Fruit fly (Drosophila melanogaster) S2 (cell line): ENCODE results near the gene CG9215.

ENCODE experiments used
- CG8478 ChIP-seq: fragments of >200 bp; optimal IDR thresholded peaks from 2 replicates; lab custom pipeline; 2018
- CTCF ChIP-seq, 2 experiments: fragments of >200 bp; optimal IDR thresholded peaks; 2 replicates each; lab custom pipeline; 2018

Gene CG9215

dm6 chrX:15609351-15609750 lies 26.7 kb upstream of the CG9215 start:
- TF ChIP-seq CTCF (optimal IDR thresholded peaks at IDR 0.05; lab: Kevin White, UChicago): no peak
- TF ChIP-seq CG8478 (lab: Kevin White, UChicago): no peak

DNA sequence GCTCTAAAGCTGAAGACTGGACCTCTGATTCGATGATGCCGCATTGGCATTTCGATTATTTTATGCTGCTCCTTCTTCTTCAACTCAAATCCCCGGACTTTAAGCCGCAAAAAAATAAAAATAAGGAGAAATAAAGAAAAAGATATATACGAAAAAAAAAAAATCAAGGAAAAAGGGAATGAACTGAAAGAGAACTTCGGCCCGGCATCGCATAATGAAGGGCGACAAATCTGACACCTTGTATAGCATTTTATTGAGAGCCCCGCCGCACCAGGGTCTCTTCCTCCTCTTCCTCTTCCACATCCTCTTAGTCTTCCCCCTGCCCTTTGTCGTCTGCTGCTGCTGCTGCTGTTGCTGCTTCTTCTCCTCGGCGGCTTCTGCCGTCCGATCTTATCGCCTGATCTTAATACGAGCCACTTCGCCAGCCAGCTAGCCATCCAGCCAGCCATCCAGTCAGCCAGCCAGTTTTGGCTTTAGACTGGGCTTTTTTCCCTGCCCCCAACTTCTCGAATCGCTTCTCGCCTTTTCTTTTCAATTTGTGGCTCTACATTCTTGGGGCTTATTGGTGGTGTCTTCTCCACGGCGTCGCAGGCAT lies 26.2 kb upstream of the CG9215 start:
- TF ChIP-seq CTCF (optimal IDR thresholded peaks at IDR 0.05; lab: Kevin White, UChicago) (no peak), CG8478 (lab: Kevin White, UChicago) (no peak)

DNA sequence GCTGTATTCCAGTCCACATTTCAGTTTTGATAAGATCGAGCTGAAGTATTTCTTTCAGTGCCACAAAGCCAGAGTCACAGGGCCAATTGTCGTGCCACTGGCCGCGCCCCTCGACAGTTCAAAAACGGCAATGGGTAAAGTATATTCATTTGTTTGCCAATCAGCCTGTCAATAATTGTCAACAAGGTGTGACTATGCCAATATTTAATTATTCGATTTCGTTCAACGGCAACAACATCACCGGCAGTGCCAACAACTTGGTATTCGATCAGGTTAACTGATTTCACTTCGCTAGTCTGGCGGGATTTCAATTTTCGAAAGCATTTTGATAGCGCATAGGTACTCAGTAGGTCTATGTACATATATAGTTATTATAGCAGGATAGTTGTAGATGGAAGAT lies 19.8 kb upstream of the CG9215 start:
- no peak for TF ChIP-seq CG8478 (lab: Kevin White, UChicago)
- no peak for TF ChIP-seq CTCF (optimal IDR thresholded peaks at IDR 0.05; lab: Kevin White, UChicago)

DNA sequence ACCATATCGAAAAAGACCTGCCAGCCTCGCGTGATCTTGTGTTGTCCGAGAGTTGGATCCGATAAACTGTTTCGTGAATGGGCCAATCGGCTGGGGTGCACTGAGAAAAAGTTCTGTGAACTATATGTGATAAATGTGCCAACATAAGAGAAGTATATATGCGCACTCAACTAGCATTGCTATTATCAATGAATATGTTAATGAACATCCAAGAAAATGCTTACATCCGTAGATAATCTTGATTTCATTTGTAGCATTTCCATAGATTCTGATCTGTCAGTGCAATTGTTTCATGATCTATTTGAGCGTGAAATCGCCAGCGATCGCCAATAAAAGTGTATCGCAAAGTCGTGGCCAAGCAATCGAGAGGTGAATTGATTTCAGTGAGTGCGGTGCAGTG lies 18.6 kb upstream of the CG9215 start:
- TF ChIP-seq CTCF (optimal IDR thresholded peaks at IDR 0.05; lab: Kevin White, UChicago): no peak
- no peak for TF ChIP-seq CG8478 (lab: Kevin White, UChicago)

- TF ChIP-seq CTCF (optimal IDR thresholded peaks at IDR 0.05; lab: Kevin White, UChicago) (no peak), CG8478 (lab: Kevin White, UChicago) (no peak)
These were observed 17.0 kb upstream of the CG9215 start for dm6 chrX:15599697-15600096.

- no peak for TF ChIP-seq CG8478 (lab: Kevin White, UChicago)
- peak; percentile 78 to 92 for TF ChIP-seq CTCF (optimal IDR thresholded peaks at IDR 0.05; lab: Kevin White, UChicago)
These were observed 11.7 kb upstream of the CG9215 start for dm6 chrX:15594230-15594857.

- no peak for TF ChIP-seq CG8478 (lab: Kevin White, UChicago)
- TF ChIP-seq CTCF (optimal IDR thresholded peaks at IDR 0.05; lab: Kevin White, UChicago): no peak
These were observed 11.0 kb upstream of the CG9215 start, which contains the start of gene Chsy for dm6 chrX:15593477-15594229. TSS of gene Chsy (minus strand) at chrX:15593534.

dm6 chrX:15592822-15593476 lies 10.3 kb upstream of the CG9215 start:
- no peak for TF ChIP-seq CG8478 (lab: Kevin White, UChicago)
- no peak for TF ChIP-seq CTCF (optimal IDR thresholded peaks at IDR 0.05; lab: Kevin White, UChicago)

- TF ChIP-seq CG8478 (lab: Kevin White, UChicago) (no peak), CTCF (optimal IDR thresholded peaks at IDR 0.05; lab: Kevin White, UChicago) (no peak)
These were observed 9.2 kb upstream of the CG9215 start for dm6 chrX:15591721-15592491.

dm6 chrX:15587433-15587832 lies 4.8 kb upstream of the CG9215 start, which contains the start of gene Alp11:
TSS of gene Alp11 (plus strand) at chrX:15587733.
- TF ChIP-seq CG8478 (lab: Kevin White, UChicago): no peak
- no peak for TF ChIP-seq CTCF (optimal IDR thresholded peaks at IDR 0.05; lab: Kevin White, UChicago)

DNA sequence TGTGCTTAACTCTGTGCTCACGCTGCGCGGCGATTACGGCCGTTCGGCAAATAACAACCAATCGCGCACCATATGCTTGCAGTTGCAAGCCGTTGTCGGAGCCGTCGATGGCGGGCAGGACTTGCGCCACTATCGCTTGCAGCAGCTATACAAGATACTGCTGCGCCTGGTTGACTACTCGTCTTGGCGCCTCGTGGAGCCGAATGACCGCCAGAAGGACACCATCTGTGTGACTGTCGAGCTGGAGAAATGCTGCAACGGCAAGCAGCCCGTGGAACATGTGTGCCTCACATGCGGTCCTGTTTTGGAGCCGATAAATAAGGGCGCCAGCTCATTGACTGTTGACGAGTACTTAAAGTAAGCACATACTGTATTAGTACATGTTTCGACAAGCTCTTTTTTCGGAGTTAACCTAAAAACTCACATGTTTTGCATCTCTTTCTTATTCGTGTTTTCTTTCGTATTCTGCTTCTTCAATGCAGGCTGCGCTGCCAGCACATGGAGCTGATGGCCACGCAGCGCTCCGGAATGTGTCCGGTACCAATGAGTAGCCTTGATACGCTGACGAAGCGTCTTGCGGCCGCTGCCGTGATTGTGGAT lies 1.3 kb upstream of the CG9215 start:
- TF ChIP-seq CTCF (optimal IDR thresholded peaks at IDR 0.05; lab: Kevin White, UChicago) (no peak), CG8478 (lab: Kevin White, UChicago) (no peak)

- TF ChIP-seq CG8478 (lab: Kevin White, UChicago) (no peak), CTCF (optimal IDR thresholded peaks at IDR 0.05; lab: Kevin White, UChicago) (no peak)
These were observed 3.1 kb downstream of the CG9215 start for dm6 chrX:15579579-15579978.

DNA sequence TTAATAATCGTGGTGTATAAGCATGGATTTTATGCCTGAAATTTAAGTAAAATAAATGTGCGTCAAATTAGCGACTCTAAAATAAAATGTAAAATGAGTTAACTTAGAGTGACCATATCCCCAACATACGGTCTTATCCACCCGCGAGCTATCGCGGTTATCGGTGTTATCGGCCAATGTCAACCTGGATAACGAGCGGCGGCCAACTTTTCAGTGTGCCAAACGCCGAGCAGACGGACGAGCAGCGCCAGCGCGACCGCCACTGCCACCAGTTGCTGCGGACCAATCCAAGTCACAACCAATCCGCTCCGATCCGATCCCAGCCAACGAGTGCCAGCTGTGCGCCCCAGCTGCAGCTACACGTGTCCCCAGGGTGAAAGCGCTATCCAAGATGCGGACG lies 4.6 kb downstream of the CG9215 start, which contains the start of the genes cerv and CG7872:
TSS of gene cerv (minus strand) at position 129 of the 400 bp plus-strand sequence.
TSS of gene CG7872 (plus strand) at position 163 of the 400 bp plus-strand sequence.
- TF ChIP-seq CTCF (optimal IDR thresholded peaks at IDR 0.05; lab: Kevin White, UChicago): peak in 1 of 2 experiments; percentile 2
- TF ChIP-seq CG8478 (lab: Kevin White, UChicago): no peak
